Fruit fly (Drosophila melanogaster) whole organism, adult: ENCODE measurements around the gene sau.

ENCODE experiments used
- CG11617 ChIP-seq: fragments of 200-800 bp; sonication (Bioruptor generic); optimal IDR thresholded peaks from 2 replicates; lab custom pipeline; 2017; ENCODE audit warnings: mild to moderate bottlenecking, missing biosample characterization, missing genetic modification reagents, missing genetic modification characterization
- CG12768 ChIP-seq: fragments of 200-800 bp; sonication (Bioruptor generic); optimal IDR thresholded peaks from 2 replicates; lab custom pipeline; 2017; ENCODE audit warnings: missing biosample characterization, missing genetic modification characterization, mild to moderate bottlenecking, moderate library complexity, missing genetic modification reagents
- CG14711 ChIP-seq: fragments of 200-800 bp; sonication (Bioruptor generic); optimal IDR thresholded peaks from 2 replicates; lab custom pipeline; 2018; ENCODE audit warnings: missing biosample characterization, mild to moderate bottlenecking, missing genetic modification characterization, moderate library complexity
- CG1620 ChIP-seq: fragments of 200-800 bp; sonication (Bioruptor generic); optimal IDR thresholded peaks from 2 replicates; lab custom pipeline; 2016; ENCODE audit warnings: missing biosample characterization, missing genetic modification characterization
- CG33017 ChIP-seq: fragments of 200-800 bp; sonication (Bioruptor generic); optimal IDR thresholded peaks from 2 replicates; lab custom pipeline; 2018; ENCODE audit warnings: missing biosample characterization, mild to moderate bottlenecking, missing genetic modification characterization, moderate library complexity
- CG5204 ChIP-seq: fragments of 200-800 bp; sonication (Bioruptor generic); optimal IDR thresholded peaks from 2 replicates; lab custom pipeline; 2016; ENCODE audit warnings: missing biosample characterization, missing genetic modification characterization
- CG7045 ChIP-seq: fragments of 200-800 bp; sonication (Bioruptor generic); optimal IDR thresholded peaks from 2 replicates; lab custom pipeline; 2017; ENCODE audit warnings: missing biosample characterization, mild to moderate bottlenecking, missing genetic modification characterization
- CG7101 ChIP-seq: fragments of 200-800 bp; sonication (Bioruptor generic); optimal IDR thresholded peaks from 2 replicates; lab custom pipeline; 2018; ENCODE audit warnings: missing biosample characterization, mild to moderate bottlenecking, missing genetic modification characterization, moderate library complexity
- Clk ChIP-seq: fragments of 200-800 bp; sonication (Bioruptor generic); optimal IDR thresholded peaks from 2 replicates; lab custom pipeline; 2017; ENCODE audit warnings: missing biosample characterization, missing genetic modification characterization
- Crg-1 ChIP-seq: fragments of 200-800 bp; sonication (Bioruptor generic); optimal IDR thresholded peaks from 2 replicates; lab custom pipeline; 2016; ENCODE audit warnings: missing biosample characterization, missing genetic modification characterization
- Hr96 ChIP-seq: fragments of 200-800 bp; sonication (Bioruptor generic); optimal IDR thresholded peaks from 2 replicates; lab custom pipeline; 2016; ENCODE audit warnings: missing biosample characterization, missing genetic modification characterization
- Mnt ChIP-seq: fragments of 200-800 bp; sonication (Bioruptor generic); optimal IDR thresholded peaks from 2 replicates; lab custom pipeline; 2016; ENCODE audit warnings: missing biosample characterization, mild to moderate bottlenecking, missing genetic modification characterization
- bab1 ChIP-seq: fragments of 200-800 bp; sonication (Bioruptor generic); optimal IDR thresholded peaks from 3 replicates; lab custom pipeline; 2019; ENCODE audit warnings: missing biosample characterization, mild to moderate bottlenecking, missing genetic modification characterization, moderate library complexity
- cic ChIP-seq: fragments of 200-800 bp; sonication (Bioruptor generic); optimal IDR thresholded peaks from 2 replicates; lab custom pipeline; 2017; ENCODE audit warnings: missing biosample characterization, mild to moderate bottlenecking, missing genetic modification characterization, moderate library complexity
- cnc ChIP-seq, 2 experiments: fragments of >200 bp; optimal IDR thresholded peaks; 2 replicates each; lab custom pipeline; 2017
- kay ChIP-seq: fragments of 200-800 bp; sonication (Bioruptor generic); peaks from one replicate; lab custom pipeline; 2016; ENCODE audit warnings: missing biosample characterization, missing genetic modification characterization, borderline replicate concordance
- ovo ChIP-seq: fragments of 200-800 bp; sonication (Bioruptor generic); optimal IDR thresholded peaks from 2 replicates; lab custom pipeline; 2016; ENCODE audit warnings: missing biosample characterization, missing genetic modification characterization
- pad ChIP-seq: fragments of 200-800 bp; sonication (Bioruptor generic); optimal IDR thresholded peaks from 3 replicates; lab custom pipeline; 2017; ENCODE audit warnings: missing biosample characterization, missing genetic modification characterization, mild to moderate bottlenecking, moderate library complexity, missing genetic modification reagents
- tj ChIP-seq: fragments of 200-800 bp; sonication (Bioruptor generic); optimal IDR thresholded peaks from 3 replicates; lab custom pipeline; 2017; ENCODE audit warnings: missing biosample characterization, mild to moderate bottlenecking, missing genetic modification characterization, moderate library complexity
- toe ChIP-seq: fragments of 200-800 bp; sonication (Bioruptor generic); optimal IDR thresholded peaks from 2 replicates; lab custom pipeline; 2016; ENCODE audit warnings: missing biosample characterization, missing genetic modification characterization

The sau gene

dm6 chr2L:2198613-2199432, 27.3 kb upstream of the sau start:
- peak; percentile 84 for TF ChIP-seq kay (GFP tag; lab: Kevin White, UChicago)
- peak; percentile 92 for TF ChIP-seq Mnt
- TF ChIP-seq tj: peak; percentile 67
- no peak for TF ChIP-seq cnc (optimal IDR thresholded peaks at IDR 0.05; lab: Kevin White, UChicago)
- peak; percentile 20 for TF ChIP-seq CG5204
- peak; percentile 47 for TF ChIP-seq CG7101 (tag; lab: Kevin White, UChicago)
- TF ChIP-seq toe (GFP tag; lab: Kevin White, UChicago): peak; percentile 49
- TF ChIP-seq CG7045 (GFP tag; lab: Kevin White, UChicago): peak; percentile 13
- TF ChIP-seq CG1620 (GFP tag; lab: Kevin White, UChicago): peak; percentile 36
- TF ChIP-seq Clk (GFP tag; lab: Kevin White, UChicago): no peak
- peak; percentile 52 for TF ChIP-seq CG33017 (tag; lab: Kevin White, UChicago)
- peak; percentile 16 for TF ChIP-seq CG12768
- peak; percentile 6 for TF ChIP-seq Crg-1 (GFP tag; lab: Kevin White, UChicago)
- peak; percentile 93 for TF ChIP-seq cic (GFP tag; lab: Kevin White, UChicago)
- TF ChIP-seq CG11617 (GFP tag; lab: Kevin White, UChicago): peak; percentile 26
- peak; percentile 99 for TF ChIP-seq pad (GFP tag; lab: Kevin White, UChicago)
- TF ChIP-seq CG14711 (tag; lab: Kevin White, UChicago): peak; percentile 66
- peak; percentile 47 for TF ChIP-seq Hr96 (GFP tag; lab: Kevin White, UChicago)
- no peak for TF ChIP-seq bab1 (GFP tag; lab: Kevin White, UChicago)
- peak; percentile 55 for TF ChIP-seq ovo

- TF ChIP-seq CG33017 (tag; lab: Kevin White, UChicago) (no peak), CG14711 (tag; lab: Kevin White, UChicago) (no peak), toe (GFP tag; lab: Kevin White, UChicago) (no peak), CG11617 (GFP tag; lab: Kevin White, UChicago) (no peak), cnc (optimal IDR thresholded peaks at IDR 0.05; lab: Kevin White, UChicago) (no peak), CG1620 (GFP tag; lab: Kevin White, UChicago) (no peak)
These were observed 26.7 kb upstream of the sau start for dm6 chr2L:2199433-2199796.

- TF ChIP-seq Mnt (peak; percentile 68), CG12768 (peak; percentile 59), bab1 (GFP tag; lab: Kevin White, UChicago) (peak; percentile 18), CG33017 (tag; lab: Kevin White, UChicago) (peak; percentile 6), toe (GFP tag; lab: Kevin White, UChicago) (no peak), cic (GFP tag; lab: Kevin White, UChicago) (peak; percentile 86), pad (GFP tag; lab: Kevin White, UChicago) (peak; percentile 97), CG14711 (tag; lab: Kevin White, UChicago) (peak; percentile 23), CG1620 (GFP tag; lab: Kevin White, UChicago) (no peak), CG7101 (tag; lab: Kevin White, UChicago) (no peak), CG7045 (GFP tag; lab: Kevin White, UChicago) (no peak), CG5204 (no peak), Clk (GFP tag; lab: Kevin White, UChicago) (peak; percentile 14), tj (peak; percentile 97), ovo (peak; percentile 99), cnc (optimal IDR thresholded peaks at IDR 0.05; lab: Kevin White, UChicago) (peak; percentile 51 to 63), Hr96 (GFP tag; lab: Kevin White, UChicago) (peak; percentile 71)
These were observed 25.8 kb upstream of the sau start for dm6 chr2L:2200136-2201036.

dm6 chr2L:2201107-2201561, 25.0 kb upstream of the sau start:
- TF ChIP-seq pad (GFP tag; lab: Kevin White, UChicago) (peak; percentile 75), Hr96 (GFP tag; lab: Kevin White, UChicago) (peak; percentile 88), CG7101 (tag; lab: Kevin White, UChicago) (peak; percentile 93), toe (GFP tag; lab: Kevin White, UChicago) (peak; percentile 97), CG11617 (GFP tag; lab: Kevin White, UChicago) (peak; percentile 96), kay (GFP tag; lab: Kevin White, UChicago) (peak; percentile 97), Clk (GFP tag; lab: Kevin White, UChicago) (peak; percentile 89), tj (no peak), CG5204 (peak; percentile 96), CG33017 (tag; lab: Kevin White, UChicago) (peak; percentile 94), CG12768 (peak; percentile 97), CG7045 (GFP tag; lab: Kevin White, UChicago) (peak; percentile 96), cnc (optimal IDR thresholded peaks at IDR 0.05; lab: Kevin White, UChicago) (no peak), ovo (peak; percentile 90), cic (GFP tag; lab: Kevin White, UChicago) (peak; percentile 69), CG1620 (GFP tag; lab: Kevin White, UChicago) (peak; percentile 86), CG14711 (tag; lab: Kevin White, UChicago) (peak; percentile 88), Crg-1 (GFP tag; lab: Kevin White, UChicago) (peak; percentile 91), Mnt (peak; percentile 65), bab1 (GFP tag; lab: Kevin White, UChicago) (peak; percentile 85)
